Fruit fly (Drosophila melanogaster): Measurements from ENCODE around the gene Cyp4ac1.
A peak's percentile ranks its signal among the peaks of the same experiment; 100 is the strongest.

Gene Cyp4ac1

dm6 chr2L:5292977-5293513 lies 29.2 kb downstream of the Cyp4ac1 start:
- TF ChIP-seq Abd-B (GFP tag; optimal IDR thresholded peaks at IDR 0.05) = no peak
- TF ChIP-seq fru (GFP tag; optimal IDR thresholded peaks at IDR 0.05) = peak; percentile 98
- TF ChIP-seq dsf (GFP tag; optimal IDR thresholded peaks at IDR 0.05; ENCODE audit: borderline replicate concordance) = peak; percentile 79
- TF ChIP-seq usp (GFP tag; optimal IDR thresholded peaks at IDR 0.05) = no peak
- TF ChIP-seq tai (GFP tag; optimal IDR thresholded peaks at IDR 0.05) = peak; percentile 94
- no peak for TF ChIP-seq Myc (optimal IDR thresholded peaks at IDR 0.05)
- peak; percentile 99 for TF ChIP-seq ey (GFP tag; optimal IDR thresholded peaks at IDR 0.05)
- peak; percentile 99 for TF ChIP-seq h (GFP tag; optimal IDR thresholded peaks at IDR 0.05)
- peak; percentile 47 for TF ChIP-seq Vsx2 (GFP tag; optimal IDR thresholded peaks at IDR 0.05; ENCODE audit: partially characterized antibody)
- peak; percentile 97 for TF ChIP-seq Hnf4 (GFP tag; optimal IDR thresholded peaks at IDR 0.05)
- peak; percentile 99 for TF ChIP-seq OdsH (GFP tag; optimal IDR thresholded peaks at IDR 0.05)
- peak; percentile 97 for TF ChIP-seq brk (GFP tag; optimal IDR thresholded peaks at IDR 0.05)
- peak; percentile 92 for TF ChIP-seq psq (GFP tag; optimal IDR thresholded peaks at IDR 0.05)
- TF ChIP-seq sage (GFP tag; optimal IDR thresholded peaks at IDR 0.05) = peak; percentile 91
- peak; percentile 98 for TF ChIP-seq Sp1 (GFP tag; optimal IDR thresholded peaks at IDR 0.05)
- peak; percentile 98 for TF ChIP-seq Rel (GFP tag; optimal IDR thresholded peaks at IDR 0.05)
- TF ChIP-seq Rel (tag; optimal IDR thresholded peaks at IDR 0.05) = peak; percentile 90
- no peak for TF ChIP-seq Dfd (GFP tag; optimal IDR thresholded peaks at IDR 0.05)
- no peak for TF ChIP-seq Hr78 (GFP tag; optimal IDR thresholded peaks at IDR 0.05)
- peak; percentile 97 for TF ChIP-seq CrebA (GFP tag; optimal IDR thresholded peaks at IDR 0.05; ENCODE audit: borderline replicate concordance)
- TF ChIP-seq N (GFP tag; optimal IDR thresholded peaks at IDR 0.05) = peak; percentile 75
- TF ChIP-seq lola (GFP tag; optimal IDR thresholded peaks at IDR 0.05) = no peak
- peak; percentile 98 for TF ChIP-seq woc (GFP tag; optimal IDR thresholded peaks at IDR 0.05)
- peak; percentile 92 for TF ChIP-seq Jra (GFP tag; optimal IDR thresholded peaks at IDR 0.05)
- TF ChIP-seq pan (optimal IDR thresholded peaks at IDR 0.05) = no peak
- peak; percentile 96 for TF ChIP-seq CG32264 (GFP tag; optimal IDR thresholded peaks at IDR 0.05)
- TF ChIP-seq HLH106 (tag; optimal IDR thresholded peaks at IDR 0.05) = peak; percentile 98
- peak; percentile 84 for TF ChIP-seq Hr83 (GFP tag; optimal IDR thresholded peaks at IDR 0.05; ENCODE audit: poor library complexity, severe bottlenecking)
- peak; percentile 98 for TF ChIP-seq br (GFP tag; optimal IDR thresholded peaks at IDR 0.05)
- TF ChIP-seq Dif (GFP tag; optimal IDR thresholded peaks at IDR 0.05; ENCODE audit: partially characterized antibody) = peak; percentile 86
- peak; percentile 34 to 71 for TF ChIP-seq dl (GFP tag; optimal IDR thresholded peaks at IDR 0.05; ENCODE audit: insufficient read depth in 1 of 2, partially characterized antibody in 2 of 2)
- TF ChIP-seq rgr (GFP tag; optimal IDR thresholded peaks at IDR 0.05) = peak; percentile 98
- peak; percentile 84 for TF ChIP-seq Mio (GFP tag; optimal IDR thresholded peaks at IDR 0.05)
- TF ChIP-seq jim (GFP tag; optimal IDR thresholded peaks at IDR 0.05) = peak; percentile 86
- peak; percentile 97 for TF ChIP-seq CG9705 (GFP tag; optimal IDR thresholded peaks at IDR 0.05)
- TF ChIP-seq GATAd (GFP tag; optimal IDR thresholded peaks at IDR 0.05) = no peak
- peak; percentile 60 for TF ChIP-seq sv (GFP tag; optimal IDR thresholded peaks at IDR 0.05)
- peak; percentile 92 for TF ChIP-seq dmrt93B (GFP tag; optimal IDR thresholded peaks at IDR 0.05)
- TF ChIP-seq foxo (GFP tag; optimal IDR thresholded peaks at IDR 0.05) = peak; percentile 90 to 98

dm6 chr2L:5294392-5295244 lies 30.8 kb downstream of the Cyp4ac1 start:
- peak; percentile 42 for TF ChIP-seq woc (GFP tag; optimal IDR thresholded peaks at IDR 0.05)
- TF ChIP-seq h (GFP tag; optimal IDR thresholded peaks at IDR 0.05) = peak; percentile 50
- peak; percentile 39 for TF ChIP-seq HLH106 (tag; optimal IDR thresholded peaks at IDR 0.05)
- peak; percentile 55 for TF ChIP-seq CrebA (GFP tag; optimal IDR thresholded peaks at IDR 0.05; ENCODE audit: borderline replicate concordance)
- peak; percentile 38 for TF ChIP-seq Jra (GFP tag; optimal IDR thresholded peaks at IDR 0.05)
- no peak for TF ChIP-seq sv (GFP tag; optimal IDR thresholded peaks at IDR 0.05)
- TF ChIP-seq sage (GFP tag; optimal IDR thresholded peaks at IDR 0.05) = no peak
- TF ChIP-seq brk (GFP tag; optimal IDR thresholded peaks at IDR 0.05) = peak; percentile 48
- peak; percentile 27 for TF ChIP-seq Dif (GFP tag; optimal IDR thresholded peaks at IDR 0.05; ENCODE audit: partially characterized antibody)
- peak; percentile 13 for TF ChIP-seq ey (GFP tag; optimal IDR thresholded peaks at IDR 0.05)
- no peak for TF ChIP-seq Mio (GFP tag; optimal IDR thresholded peaks at IDR 0.05)
- TF ChIP-seq psq (GFP tag; optimal IDR thresholded peaks at IDR 0.05) = peak; percentile 76
- no peak for TF ChIP-seq Rel (GFP tag; optimal IDR thresholded peaks at IDR 0.05)
- peak; percentile 68 for TF ChIP-seq Rel (tag; optimal IDR thresholded peaks at IDR 0.05)
- TF ChIP-seq N (GFP tag; optimal IDR thresholded peaks at IDR 0.05) = peak; percentile 4
- peak; percentile 75 for TF ChIP-seq Hnf4 (GFP tag; optimal IDR thresholded peaks at IDR 0.05)
- TF ChIP-seq tai (GFP tag; optimal IDR thresholded peaks at IDR 0.05) = peak; percentile 30
- peak; percentile 48 for TF ChIP-seq Vsx2 (GFP tag; optimal IDR thresholded peaks at IDR 0.05; ENCODE audit: partially characterized antibody)
- no peak for TF ChIP-seq dl (GFP tag; optimal IDR thresholded peaks at IDR 0.05; ENCODE audit: insufficient read depth in 1 of 2, partially characterized antibody in 2 of 2)
- peak in 1 of 2 experiments; percentile 22 for TF ChIP-seq foxo (GFP tag; optimal IDR thresholded peaks at IDR 0.05)
- TF ChIP-seq GATAd (GFP tag; optimal IDR thresholded peaks at IDR 0.05) = peak; percentile 27
- no peak for TF ChIP-seq Abd-B (GFP tag; optimal IDR thresholded peaks at IDR 0.05)
- no peak for TF ChIP-seq usp (GFP tag; optimal IDR thresholded peaks at IDR 0.05)
- peak; percentile 22 for TF ChIP-seq Hr83 (GFP tag; optimal IDR thresholded peaks at IDR 0.05; ENCODE audit: poor library complexity, severe bottlenecking)
- TF ChIP-seq fru (GFP tag; optimal IDR thresholded peaks at IDR 0.05) = peak; percentile 43
- peak; percentile 31 for TF ChIP-seq OdsH (GFP tag; optimal IDR thresholded peaks at IDR 0.05)
- TF ChIP-seq rgr (GFP tag; optimal IDR thresholded peaks at IDR 0.05) = peak; percentile 32
